Fruit fly (Drosophila melanogaster) whole organism, embryonic: ENCODE results near the gene Esyt2.

ENCODE experiments used
- Adf1 ChIP-seq: fragments of 200-800 bp; sonication (Bioruptor generic); IDR thresholded peaks from 2 replicates; pipeline ENCODE4 v1.3.6; 2022; ENCODE audit warnings: missing biosample characterization, missing genetic modification characterization
- CG10209 ChIP-seq: fragments of 200-800 bp; sonication (Bioruptor generic); optimal IDR thresholded peaks from 3 replicates; lab custom pipeline; 2017; ENCODE audit warnings: missing biosample characterization, mild to moderate bottlenecking, missing genetic modification characterization, missing genetic modification reagents
- CG10366 ChIP-seq: fragments of 200-800 bp; sonication (Bioruptor generic); IDR thresholded peaks from 2 replicates; pipeline ENCODE4 v1.3.6; 2022; ENCODE audit warnings: missing biosample characterization, missing genetic modification characterization
- CG10543 ChIP-seq: fragments of 200-800 bp; sonication (Bioruptor generic); optimal IDR thresholded peaks from 3 replicates; lab custom pipeline; 2017; ENCODE audit warnings: missing biosample characterization, mild to moderate bottlenecking, missing genetic modification characterization, moderate library complexity
- CG11085 ChIP-seq: fragments of 200-800 bp; sonication (Bioruptor generic); IDR thresholded peaks from 2 replicates; pipeline ENCODE4 v1.3.6; 2022; ENCODE audit warnings: missing biosample characterization, missing genetic modification characterization
- CG11093 ChIP-seq: fragments of 200-800 bp; sonication (Bioruptor generic); IDR thresholded peaks from 3 replicates; pipeline ENCODE4 v1.3.6; 2022; ENCODE audit warnings: missing biosample characterization, missing genetic modification characterization
- CG11504 ChIP-seq: fragments of 200-800 bp; sonication (Bioruptor generic); optimal IDR thresholded peaks from 3 replicates; lab custom pipeline; 2019; ENCODE audit warnings: missing biosample characterization, mild to moderate bottlenecking, missing genetic modification characterization, moderate library complexity
- CG12155 ChIP-seq: fragments of 200-800 bp; sonication (Bioruptor generic); optimal IDR thresholded peaks from 3 replicates; lab custom pipeline; 2016; ENCODE audit warnings: missing biosample characterization, missing genetic modification characterization
- CG14860 ChIP-seq: fragments of 200-800 bp; sonication (Bioruptor generic); IDR thresholded peaks from 3 replicates; pipeline ENCODE4 v1.3.6; 2022; ENCODE audit warnings: missing biosample characterization, missing genetic modification characterization; ENCODE audit not compliant: partially characterized antibody
- CG14965 ChIP-seq: fragments of 200-800 bp; sonication (Bioruptor generic); optimal IDR thresholded peaks from 2 replicates; lab custom pipeline; 2016; ENCODE audit warnings: missing biosample characterization, missing genetic modification characterization, borderline replicate concordance
- CG15011 ChIP-seq: fragments of 200-800 bp; sonication (Bioruptor generic); optimal IDR thresholded peaks from 3 replicates; lab custom pipeline; 2018; ENCODE audit warnings: missing biosample characterization, mild to moderate bottlenecking, missing genetic modification characterization
- CG18262 ChIP-seq: fragments of 200-800 bp; optimal IDR thresholded peaks from 3 replicates; lab custom pipeline; 2019; ENCODE audit warnings: missing biosample characterization, mild to moderate bottlenecking, missing genetic modification characterization, moderate library complexity
- CG18764 ChIP-seq: fragments of 200-800 bp; sonication (Bioruptor generic); optimal IDR thresholded peaks from 3 replicates; lab custom pipeline; 2016; ENCODE audit warnings: missing biosample characterization, missing genetic modification characterization
- CG2129 ChIP-seq: fragments of 200-800 bp; sonication (Bioruptor generic); IDR thresholded peaks from 2 replicates; pipeline ENCODE4 v1.3.6; 2022; ENCODE audit warnings: missing biosample characterization, missing genetic modification characterization; ENCODE audit not compliant: partially characterized antibody
- CG3163 ChIP-seq: fragments of 200-800 bp; sonication (Bioruptor generic); optimal IDR thresholded peaks from 3 replicates; lab custom pipeline; 2016; ENCODE audit warnings: missing biosample characterization, missing genetic modification characterization
- CG3838 ChIP-seq: fragments of 200-800 bp; sonication (Bioruptor generic); optimal IDR thresholded peaks from 3 replicates; lab custom pipeline; 2016; ENCODE audit warnings: missing biosample characterization, missing genetic modification characterization
- CG4617 ChIP-seq: fragments of 200-800 bp; sonication (Bioruptor generic); optimal IDR thresholded peaks from 3 replicates; lab custom pipeline; 2016; ENCODE audit warnings: missing biosample characterization, missing genetic modification characterization, borderline replicate concordance
- CG4854 ChIP-seq: fragments of 200-800 bp; sonication (Bioruptor generic); optimal IDR thresholded peaks from 2 replicates; lab custom pipeline; 2016; ENCODE audit warnings: missing biosample characterization, missing genetic modification characterization, inconsistent platforms
- CG6683 ChIP-seq: fragments of 200-800 bp; sonication (Bioruptor generic); optimal IDR thresholded peaks from 2 replicates; lab custom pipeline; 2017; ENCODE audit warnings: missing biosample characterization, mild to moderate bottlenecking, missing genetic modification characterization, missing genetic modification reagents
- CG7928 ChIP-seq: fragments of 200-800 bp; sonication (Bioruptor generic); optimal IDR thresholded peaks from 2 replicates; lab custom pipeline; 2017; ENCODE audit warnings: missing biosample characterization, mild to moderate bottlenecking, missing genetic modification characterization
- CG8944 ChIP-seq: fragments of 200-800 bp; sonication (Bioruptor generic); optimal IDR thresholded peaks from 3 replicates; lab custom pipeline; 2016; ENCODE audit warnings: missing biosample characterization, missing genetic modification characterization
- D19B ChIP-seq: fragments of 200-800 bp; sonication (Bioruptor generic); optimal IDR thresholded peaks from 2 replicates; lab custom pipeline; 2017; ENCODE audit warnings: missing biosample characterization, mild to moderate bottlenecking, missing genetic modification characterization
- Dek ChIP-seq: fragments of 200-800 bp; sonication (Bioruptor generic); optimal IDR thresholded peaks from 3 replicates; lab custom pipeline; 2019; ENCODE audit warnings: missing biosample characterization, mild to moderate bottlenecking, missing genetic modification characterization, moderate library complexity
- Dip2 ChIP-seq: fragments of 200-800 bp; sonication (Bioruptor generic); IDR thresholded peaks from 2 replicates; pipeline ENCODE4 v1.3.6; 2022; ENCODE audit warnings: missing biosample characterization, missing genetic modification characterization
- Gug ChIP-seq: fragments of 200-800 bp; sonication (Bioruptor generic); IDR thresholded peaks from 4 replicates; pipeline ENCODE4 v1.3.6; 2022; ENCODE audit warnings: missing biosample characterization, missing genetic modification characterization
- Hmr ChIP-seq: fragments of 200-800 bp; sonication (Bioruptor generic); optimal IDR thresholded peaks from 3 replicates; lab custom pipeline; 2017; ENCODE audit warnings: mild to moderate bottlenecking, missing biosample characterization, missing genetic modification reagents, missing genetic modification characterization
- Myb ChIP-seq: fragments of 200-800 bp; sonication (Bioruptor generic); optimal IDR thresholded peaks from 2 replicates; lab custom pipeline; 2016; ENCODE audit warnings: missing biosample characterization, missing genetic modification characterization
- NC2α ChIP-seq: fragments of 200-800 bp; sonication (Bioruptor generic); optimal IDR thresholded peaks from 2 replicates; lab custom pipeline; 2016; ENCODE audit warnings: missing biosample characterization, missing genetic modification characterization
- Nf-YA ChIP-seq: fragments of 200-800 bp; sonication (Bioruptor generic); IDR thresholded peaks from 2 replicates; pipeline ENCODE4 v1.3.6; 2022; ENCODE audit warnings: missing biosample characterization, missing genetic modification characterization
- Oaz ChIP-seq: fragments of 200-800 bp; sonication (Bioruptor generic); IDR thresholded peaks from 2 replicates; pipeline ENCODE4 v1.3.6; 2022; ENCODE audit warnings: missing biosample characterization, missing genetic modification characterization
- Poxn ChIP-seq: fragments of 200-800 bp; sonication (Bioruptor generic); IDR thresholded peaks from 2 replicates; pipeline ENCODE4 v1.3.6; 2022; ENCODE audit warnings: missing biosample characterization, missing genetic modification characterization
- Spps ChIP-seq: fragments of 200-800 bp; sonication (Bioruptor generic); optimal IDR thresholded peaks from 2 replicates; lab custom pipeline; 2018; ENCODE audit warnings: missing biosample characterization, mild to moderate bottlenecking, missing genetic modification characterization
- TFAM ChIP-seq: fragments of 200-800 bp; sonication (Bioruptor generic); optimal IDR thresholded peaks from 2 replicates; lab custom pipeline; 2017; ENCODE audit warnings: missing biosample characterization, missing genetic modification characterization, inconsistent platforms
- bigmax ChIP-seq: fragments of 200-800 bp; sonication (Bioruptor generic); optimal IDR thresholded peaks from 2 replicates; lab custom pipeline; 2018; ENCODE audit warnings: missing biosample characterization, mild to moderate bottlenecking, missing genetic modification characterization
- dm ChIP-seq: fragments of 200-800 bp; sonication (Bioruptor generic); optimal IDR thresholded peaks from 3 replicates; lab custom pipeline; 2016; ENCODE audit warnings: missing biosample characterization, missing genetic modification characterization
- en ChIP-seq: fragments of 200-800 bp; sonication (Bioruptor generic); optimal IDR thresholded peaks from 2 replicates; lab custom pipeline; 2016; ENCODE audit warnings: missing biosample characterization, missing genetic modification characterization
- fd102C ChIP-seq: fragments of 200-800 bp; sonication (Bioruptor generic); optimal IDR thresholded peaks from 2 replicates; lab custom pipeline; 2018; ENCODE audit warnings: missing biosample characterization, mild to moderate bottlenecking, missing genetic modification characterization, moderate library complexity
- gcm2 ChIP-seq: fragments of 200-800 bp; sonication (Bioruptor generic); optimal IDR thresholded peaks from 2 replicates; lab custom pipeline; 2016; ENCODE audit warnings: missing biosample characterization, missing genetic modification characterization
- lmd ChIP-seq: fragments of 200-800 bp; sonication (Bioruptor generic); IDR thresholded peaks from 2 replicates; pipeline ENCODE4 v1.3.6; 2022; ENCODE audit warnings: missing biosample characterization, missing genetic modification characterization
- maf-S ChIP-seq: fragments of 200-800 bp; sonication (Bioruptor generic); optimal IDR thresholded peaks from 2 replicates; lab custom pipeline; 2016; ENCODE audit warnings: missing biosample characterization, missing genetic modification characterization
- nom ChIP-seq: fragments of 200-800 bp; sonication (Bioruptor generic); optimal IDR thresholded peaks from 2 replicates; lab custom pipeline; 2017; ENCODE audit warnings: missing biosample characterization, missing genetic modification characterization, mild to moderate bottlenecking, moderate library complexity, missing genetic modification reagents
- pros ChIP-seq: fragments of 200-800 bp; sonication (Bioruptor generic); optimal IDR thresholded peaks from 3 replicates; lab custom pipeline; 2019; ENCODE audit warnings: missing biosample characterization, mild to moderate bottlenecking, missing genetic modification characterization, moderate library complexity
- pum ChIP-seq: fragments of 200-800 bp; sonication (Bioruptor generic); optimal IDR thresholded peaks from 2 replicates; lab custom pipeline; 2016; ENCODE audit warnings: missing biosample characterization, missing genetic modification characterization
- ro ChIP-seq: fragments of 200-800 bp; sonication (Bioruptor generic); IDR thresholded peaks from 2 replicates; pipeline ENCODE4 v1.3.6; 2022; ENCODE audit warnings: missing biosample characterization, missing genetic modification characterization
- sima ChIP-seq: fragments of 200-800 bp; sonication (Bioruptor generic); optimal IDR thresholded peaks from 2 replicates; lab custom pipeline; 2016; ENCODE audit warnings: missing biosample characterization, missing genetic modification characterization
- sob ChIP-seq: fragments of 200-800 bp; sonication (Bioruptor generic); IDR thresholded peaks from 2 replicates; pipeline ENCODE4 v1.3.6; 2022; ENCODE audit warnings: missing biosample characterization, missing genetic modification characterization
- sqz ChIP-seq: fragments of 200-800 bp; sonication (Bioruptor generic); optimal IDR thresholded peaks from 3 replicates; lab custom pipeline; 2018; ENCODE audit warnings: missing biosample characterization, mild to moderate bottlenecking, missing genetic modification characterization
- ssp ChIP-seq: fragments of 200-800 bp; sonication (Bioruptor generic); IDR thresholded peaks from 2 replicates; pipeline ENCODE4 v1.3.6; 2022; ENCODE audit warnings: missing biosample characterization, missing genetic modification characterization
- sug ChIP-seq: fragments of 200-800 bp; optimal IDR thresholded peaks from 2 replicates; lab custom pipeline; 2019; ENCODE audit warnings: missing biosample characterization, mild to moderate bottlenecking, missing genetic modification characterization, moderate library complexity
- trh ChIP-seq: fragments of 200-800 bp; sonication (Bioruptor generic); optimal IDR thresholded peaks from 2 replicates; lab custom pipeline; 2016; ENCODE audit warnings: missing biosample characterization, missing genetic modification characterization
- zfh2 ChIP-seq: fragments of 200-800 bp; sonication (Bioruptor generic); optimal IDR thresholded peaks from 2 replicates; lab custom pipeline; 2016; ENCODE audit warnings: missing biosample characterization, missing genetic modification characterization

Gene Esyt2

dm6 chr3R:24572540-24573043 lies 28.1 kb downstream of the Esyt2 start (continued):
- TF ChIP-seq maf-S (peak; percentile 96), lmd (peak; percentile 98), CG4617 (GFP tag; lab: Kevin White, UChicago) (peak; percentile 92), ro (GFP tag; lab: Robert Waterston, UW) (peak; percentile 95), CG10209 (GFP tag; lab: Kevin White, UChicago) (peak; percentile 97), CG3838 (GFP tag; lab: Kevin White, UChicago) (peak; percentile 96), CG11085 (GFP tag; lab: Robert Waterston, UW) (peak; percentile 97), zfh2 (GFP tag; lab: Kevin White, UChicago) (peak; percentile 94), CG6683 (peak; percentile 97), CG14860 (GFP tag; lab: Robert Waterston, UW) (no peak), pum (GFP tag; lab: Kevin White, UChicago) (peak; percentile 92), NC2α (GFP tag; lab: Kevin White, UChicago) (peak; percentile 83), CG15011 (GFP tag; lab: Kevin White, UChicago) (peak; percentile 97), CG3163 (peak; percentile 86), Poxn (GFP tag; lab: Robert Waterston, UW) (peak; percentile 92), Dek (tag; lab: Kevin White, UChicago) (peak; percentile 99), CG10543 (GFP tag; lab: Kevin White, UChicago) (peak; percentile 98), CG8944 (GFP tag; lab: Kevin White, UChicago) (peak; percentile 90), sob (GFP tag; lab: Robert Waterston, UW) (peak; percentile 99), CG14965 (GFP tag; lab: Kevin White, UChicago) (peak; percentile 16), Hmr (peak; percentile 99), TFAM (GFP tag; lab: Kevin White, UChicago) (peak; percentile 78), pros (peak; percentile 61), CG2129 (no peak), CG11504 (tag; lab: Kevin White, UChicago) (peak; percentile 96), sug (tag; lab: Kevin White, UChicago) (peak; percentile 97), Dip2 (GFP tag; lab: Robert Waterston, UW) (peak; percentile 42; the same call in 1 of the 2 replicates), Gug (peak; percentile 94), fd102C (peak; percentile 3), nom (peak; percentile 88), Myb (peak; percentile 80), ssp (GFP tag; lab: Robert Waterston, UW) (peak; percentile 91), CG11093 (GFP tag; lab: Robert Waterston, UW) (peak; percentile 95), gcm2 (GFP tag; lab: Kevin White, UChicago) (peak; percentile 97), CG18262 (tag; lab: Kevin White, UChicago) (peak; percentile 97), CG18764 (GFP tag; lab: Kevin White, UChicago) (peak; percentile 90), trh (peak; percentile 91), CG12155 (GFP tag; lab: Kevin White, UChicago) (peak; percentile 95), sima (GFP tag; lab: Kevin White, UChicago) (peak; percentile 80), dm (GFP tag; lab: Kevin White, UChicago) (peak; percentile 87), Oaz (GFP tag; lab: Robert Waterston, UW) (peak; percentile 97), CG10366 (GFP tag; lab: Robert Waterston, UW) (peak; percentile 99), en (peak; percentile 87), sqz (GFP tag; lab: Kevin White, UChicago) (peak; percentile 95), CG7928 (GFP tag; lab: Kevin White, UChicago) (peak; percentile 79), Spps (tag; lab: Kevin White, UChicago) (peak; percentile 89), bigmax (GFP tag; lab: Kevin White, UChicago) (peak; percentile 73), Nf-YA (peak; percentile 97), CG4854 (peak; percentile 96), D19B (GFP tag; lab: Kevin White, UChicago) (peak; percentile 91), Adf1 (GFP tag; lab: Robert Waterston, UW) (peak; percentile 90)
